Fruit fly (Drosophila melanogaster) whole organism, adult: Measurements from ENCODE around the gene CG9953.

Experiments
- CG11617 ChIP-seq: fragments of 200-800 bp; sonication (Bioruptor generic); optimal IDR thresholded peaks from 2 replicates; lab custom pipeline; 2017; ENCODE audit warnings: mild to moderate bottlenecking, missing biosample characterization, missing genetic modification reagents, missing genetic modification characterization
- CG12768 ChIP-seq: fragments of 200-800 bp; sonication (Bioruptor generic); optimal IDR thresholded peaks from 2 replicates; lab custom pipeline; 2017; ENCODE audit warnings: missing biosample characterization, missing genetic modification characterization, mild to moderate bottlenecking, moderate library complexity, missing genetic modification reagents
- CG14711 ChIP-seq: fragments of 200-800 bp; sonication (Bioruptor generic); optimal IDR thresholded peaks from 2 replicates; lab custom pipeline; 2018; ENCODE audit warnings: missing biosample characterization, mild to moderate bottlenecking, missing genetic modification characterization, moderate library complexity
- CG1620 ChIP-seq: fragments of 200-800 bp; sonication (Bioruptor generic); optimal IDR thresholded peaks from 2 replicates; lab custom pipeline; 2016; ENCODE audit warnings: missing biosample characterization, missing genetic modification characterization
- CG33017 ChIP-seq: fragments of 200-800 bp; sonication (Bioruptor generic); optimal IDR thresholded peaks from 2 replicates; lab custom pipeline; 2018; ENCODE audit warnings: missing biosample characterization, mild to moderate bottlenecking, missing genetic modification characterization, moderate library complexity
- CG5204 ChIP-seq: fragments of 200-800 bp; sonication (Bioruptor generic); optimal IDR thresholded peaks from 2 replicates; lab custom pipeline; 2016; ENCODE audit warnings: missing biosample characterization, missing genetic modification characterization
- CG7045 ChIP-seq: fragments of 200-800 bp; sonication (Bioruptor generic); optimal IDR thresholded peaks from 2 replicates; lab custom pipeline; 2017; ENCODE audit warnings: missing biosample characterization, mild to moderate bottlenecking, missing genetic modification characterization
- CG7101 ChIP-seq: fragments of 200-800 bp; sonication (Bioruptor generic); optimal IDR thresholded peaks from 2 replicates; lab custom pipeline; 2018; ENCODE audit warnings: missing biosample characterization, mild to moderate bottlenecking, missing genetic modification characterization, moderate library complexity
- Clk ChIP-seq: fragments of 200-800 bp; sonication (Bioruptor generic); optimal IDR thresholded peaks from 2 replicates; lab custom pipeline; 2017; ENCODE audit warnings: missing biosample characterization, missing genetic modification characterization
- Crg-1 ChIP-seq: fragments of 200-800 bp; sonication (Bioruptor generic); optimal IDR thresholded peaks from 2 replicates; lab custom pipeline; 2016; ENCODE audit warnings: missing biosample characterization, missing genetic modification characterization
- Hr96 ChIP-seq: fragments of 200-800 bp; sonication (Bioruptor generic); optimal IDR thresholded peaks from 2 replicates; lab custom pipeline; 2016; ENCODE audit warnings: missing biosample characterization, missing genetic modification characterization
- Mnt ChIP-seq: fragments of 200-800 bp; sonication (Bioruptor generic); optimal IDR thresholded peaks from 2 replicates; lab custom pipeline; 2016; ENCODE audit warnings: missing biosample characterization, mild to moderate bottlenecking, missing genetic modification characterization
- bab1 ChIP-seq: fragments of 200-800 bp; sonication (Bioruptor generic); optimal IDR thresholded peaks from 3 replicates; lab custom pipeline; 2019; ENCODE audit warnings: missing biosample characterization, mild to moderate bottlenecking, missing genetic modification characterization, moderate library complexity
- cic ChIP-seq: fragments of 200-800 bp; sonication (Bioruptor generic); optimal IDR thresholded peaks from 2 replicates; lab custom pipeline; 2017; ENCODE audit warnings: missing biosample characterization, mild to moderate bottlenecking, missing genetic modification characterization, moderate library complexity
- cnc ChIP-seq, 2 experiments: fragments of >200 bp; optimal IDR thresholded peaks; 2 replicates each; lab custom pipeline; 2017
- kay ChIP-seq: fragments of 200-800 bp; sonication (Bioruptor generic); peaks from one replicate; lab custom pipeline; 2016; ENCODE audit warnings: missing biosample characterization, missing genetic modification characterization, borderline replicate concordance
- ovo ChIP-seq: fragments of 200-800 bp; sonication (Bioruptor generic); optimal IDR thresholded peaks from 2 replicates; lab custom pipeline; 2016; ENCODE audit warnings: missing biosample characterization, missing genetic modification characterization
- pad ChIP-seq: fragments of 200-800 bp; sonication (Bioruptor generic); optimal IDR thresholded peaks from 3 replicates; lab custom pipeline; 2017; ENCODE audit warnings: missing biosample characterization, missing genetic modification characterization, mild to moderate bottlenecking, moderate library complexity, missing genetic modification reagents
- tj ChIP-seq: fragments of 200-800 bp; sonication (Bioruptor generic); optimal IDR thresholded peaks from 3 replicates; lab custom pipeline; 2017; ENCODE audit warnings: missing biosample characterization, mild to moderate bottlenecking, missing genetic modification characterization, moderate library complexity
- toe ChIP-seq: fragments of 200-800 bp; sonication (Bioruptor generic); optimal IDR thresholded peaks from 2 replicates; lab custom pipeline; 2016; ENCODE audit warnings: missing biosample characterization, missing genetic modification characterization

The CG9953 gene

dm6 chr3L:6964488-6965152, 4.8 kb upstream of the CG9953 start, which contains the start of gene sgl:
sgl (minus strand) TSS chr3L:6964758.
- peak; percentile 61 for TF ChIP-seq ovo
- no peak for TF ChIP-seq CG14711
- peak; percentile 87 for TF ChIP-seq cic
- no peak for TF ChIP-seq kay (GFP tag; lab: Kevin White, UChicago)
- no peak for TF ChIP-seq toe (GFP tag; lab: Kevin White, UChicago)
- no peak for TF ChIP-seq Clk (GFP tag; lab: Kevin White, UChicago)
- peak; percentile 66 for TF ChIP-seq CG33017
- TF ChIP-seq CG1620 (GFP tag; lab: Kevin White, UChicago), result peak; percentile 26
- TF ChIP-seq CG12768 (GFP tag; lab: Kevin White, UChicago), result peak; percentile 74
- TF ChIP-seq tj (GFP tag; lab: Kevin White, UChicago), result peak; percentile 43
- peak; percentile 37 for TF ChIP-seq CG7045
- peak; percentile 73 for TF ChIP-seq bab1 (GFP tag; lab: Kevin White, UChicago)
- TF ChIP-seq pad (GFP tag; lab: Kevin White, UChicago), result peak; percentile 15
- TF ChIP-seq Mnt, result peak; percentile 98
- no peak for TF ChIP-seq CG5204 (GFP tag; lab: Kevin White, UChicago)
- TF ChIP-seq Crg-1 (GFP tag; lab: Kevin White, UChicago), result peak; percentile 5
- peak; percentile 15 for TF ChIP-seq Hr96 (GFP tag; lab: Kevin White, UChicago)
- peak; percentile 18 for TF ChIP-seq CG11617 (GFP tag; lab: Kevin White, UChicago)
- TF ChIP-seq CG7101 (tag; lab: Kevin White, UChicago), result peak; percentile 29
- TF ChIP-seq cnc (optimal IDR thresholded peaks at IDR 0.05; lab: Kevin White, UChicago), result no peak

- TF ChIP-seq CG7045 (no peak), cic (no peak), bab1 (GFP tag; lab: Kevin White, UChicago) (no peak), CG14711 (no peak), Mnt (no peak), Clk (GFP tag; lab: Kevin White, UChicago) (no peak), CG7101 (tag; lab: Kevin White, UChicago) (no peak), Hr96 (GFP tag; lab: Kevin White, UChicago) (no peak), CG33017 (no peak), toe (GFP tag; lab: Kevin White, UChicago) (no peak), tj (GFP tag; lab: Kevin White, UChicago) (no peak), Crg-1 (GFP tag; lab: Kevin White, UChicago) (no peak), kay (GFP tag; lab: Kevin White, UChicago) (no peak), ovo (no peak), pad (GFP tag; lab: Kevin White, UChicago) (no peak), CG5204 (GFP tag; lab: Kevin White, UChicago) (no peak)
Observed at dm6 chr3L:6967797-6968196, 1.7 kb upstream of the CG9953 start, which contains the start of gene CG10064. CG10064 (minus strand) TSS chr3L:6967897.

dm6 chr3L:6971298-6971697, 1.8 kb downstream of the CG9953 start:
- peak; percentile 99 for TF ChIP-seq tj (GFP tag; lab: Kevin White, UChicago)
- TF ChIP-seq CG7045, result no peak

dm6 chr3L:6972367-6972766, 2.9 kb downstream of the CG9953 start, which contains the start of gene CG10063:
CG10063 (minus strand) TSS chr3L:6972467.
- no peak for TF ChIP-seq Mnt
- no peak for TF ChIP-seq tj (GFP tag; lab: Kevin White, UChicago)
- no peak for TF ChIP-seq CG14711
- no peak for TF ChIP-seq CG5204 (GFP tag; lab: Kevin White, UChicago)
- no peak for TF ChIP-seq cic
- TF ChIP-seq kay (GFP tag; lab: Kevin White, UChicago), result no peak
- no peak for TF ChIP-seq CG7045
- TF ChIP-seq bab1 (GFP tag; lab: Kevin White, UChicago), result no peak
- TF ChIP-seq cnc (optimal IDR thresholded peaks at IDR 0.05; lab: Kevin White, UChicago), result no peak
- no peak for TF ChIP-seq Hr96 (GFP tag; lab: Kevin White, UChicago)
- TF ChIP-seq CG12768 (GFP tag; lab: Kevin White, UChicago), result no peak
- no peak for TF ChIP-seq pad (GFP tag; lab: Kevin White, UChicago)

- TF ChIP-seq ovo (peak; percentile 93), kay (GFP tag; lab: Kevin White, UChicago) (peak; percentile 72), pad (GFP tag; lab: Kevin White, UChicago) (peak; percentile 66), CG12768 (GFP tag; lab: Kevin White, UChicago) (no peak)
Observed at dm6 chr3L:6975875-6976274, 6.4 kb downstream of the CG9953 start.

dm6 chr3L:6976601-6977140, 7.2 kb downstream of the CG9953 start:
- no peak for TF ChIP-seq Mnt
- peak; percentile 91 for TF ChIP-seq kay (GFP tag; lab: Kevin White, UChicago)
- TF ChIP-seq Hr96 (GFP tag; lab: Kevin White, UChicago), result no peak
- no peak for TF ChIP-seq pad (GFP tag; lab: Kevin White, UChicago)
- TF ChIP-seq CG12768 (GFP tag; lab: Kevin White, UChicago), result no peak
- no peak for TF ChIP-seq cic
- TF ChIP-seq CG7045, result no peak

dm6 chr3L:6977391-6977790, 7.9 kb downstream of the CG9953 start:
- TF ChIP-seq Crg-1 (GFP tag; lab: Kevin White, UChicago) (no peak), toe (GFP tag; lab: Kevin White, UChicago) (peak; percentile 44), CG7101 (tag; lab: Kevin White, UChicago) (peak; percentile 86), Clk (GFP tag; lab: Kevin White, UChicago) (peak; percentile 44), cnc (optimal IDR thresholded peaks at IDR 0.05; lab: Kevin White, UChicago) (no peak), kay (GFP tag; lab: Kevin White, UChicago) (peak; percentile 81), CG7045 (peak; percentile 85), ovo (peak; percentile 38), CG11617 (GFP tag; lab: Kevin White, UChicago) (peak; percentile 75), Mnt (peak; percentile 1), cic (peak; percentile 54), tj (GFP tag; lab: Kevin White, UChicago) (peak; percentile 51), CG5204 (GFP tag; lab: Kevin White, UChicago) (peak; percentile 52), pad (GFP tag; lab: Kevin White, UChicago) (peak; percentile 59), CG1620 (GFP tag; lab: Kevin White, UChicago) (peak; percentile 19), bab1 (GFP tag; lab: Kevin White, UChicago) (peak; percentile 53), CG14711 (peak; percentile 82), Hr96 (GFP tag; lab: Kevin White, UChicago) (peak; percentile 23), CG12768 (GFP tag; lab: Kevin White, UChicago) (peak; percentile 89), CG33017 (peak; percentile 92)
